Fruit fly (Drosophila melanogaster): ENCODE measurements around the gene IntS2.
A peak's percentile ranks its signal among the peaks of the same experiment; 100 is the strongest.

Gene IntS2

dm6 chrX:17683506-17683858 lies 26.9 kb upstream of the IntS2 start:
- TF ChIP-seq CG32006 (GFP tag; optimal IDR thresholded peaks at IDR 0.05) (no peak), CG15336 (GFP tag; IDR thresholded peaks at IDR 0.05) (no peak), Sox102F (GFP tag; optimal IDR thresholded peaks at IDR 0.05) (no peak), CG8632 (GFP tag; optimal IDR thresholded peaks at IDR 0.05) (no peak), Eip78C (GFP tag) (no peak), Met (GFP tag; optimal IDR thresholded peaks at IDR 0.05) (no peak), achi (GFP tag; optimal IDR thresholded peaks at IDR 0.05) (no peak), CG1621 (tag; optimal IDR thresholded peaks at IDR 0.05) (no peak), Sox15 (GFP tag; optimal IDR thresholded peaks at IDR 0.05) (no peak), cyc (GFP tag; optimal IDR thresholded peaks at IDR 0.05) (no peak), Hr4 (GFP tag; optimal IDR thresholded peaks at IDR 0.05) (no peak), CG4318 (GFP tag; optimal IDR thresholded peaks at IDR 0.05) (no peak), Hr38 (GFP tag; optimal IDR thresholded peaks at IDR 0.05) (no peak), CG8319 (GFP tag; optimal IDR thresholded peaks at IDR 0.05) (no peak), salr (GFP tag; optimal IDR thresholded peaks at IDR 0.05) (no peak), CG3032 (tag; optimal IDR thresholded peaks at IDR 0.05) (no peak), CG10631 (GFP tag; optimal IDR thresholded peaks at IDR 0.05) (no peak)

- TF ChIP-seq CG8319 (GFP tag; optimal IDR thresholded peaks at IDR 0.05): peak; percentile 91
- peak; percentile 94 for TF ChIP-seq Met (GFP tag; optimal IDR thresholded peaks at IDR 0.05)
- peak; percentile 88 for TF ChIP-seq Sox15 (GFP tag; optimal IDR thresholded peaks at IDR 0.05)
- peak; percentile 92 for TF ChIP-seq CG8632 (GFP tag; optimal IDR thresholded peaks at IDR 0.05)
- peak; percentile 85 for TF ChIP-seq dac (GFP tag; optimal IDR thresholded peaks at IDR 0.05)
- peak; percentile 79 for TF ChIP-seq CG11902 (GFP tag; optimal IDR thresholded peaks at IDR 0.05)
- TF ChIP-seq salr (GFP tag; optimal IDR thresholded peaks at IDR 0.05): peak; percentile 80 to 91
- peak; percentile 98 for TF ChIP-seq CG8119 (GFP tag; IDR thresholded peaks at IDR 0.05)
- peak; percentile 95 for TF ChIP-seq CG15336 (GFP tag; IDR thresholded peaks at IDR 0.05)
- TF ChIP-seq Lpt (GFP tag; optimal IDR thresholded peaks at IDR 0.05): peak; percentile 94
- peak; percentile 95 for TF ChIP-seq Smox (GFP tag; optimal IDR thresholded peaks at IDR 0.05)
- TF ChIP-seq CG11294 (GFP tag; IDR thresholded peaks at IDR 0.05): peak; percentile 89
- TF ChIP-seq CG1621 (tag; optimal IDR thresholded peaks at IDR 0.05): peak; percentile 86
- TF ChIP-seq fkh (GFP tag; optimal IDR thresholded peaks at IDR 0.05): no peak
- peak; percentile 91 for TF ChIP-seq CG11762 (GFP tag; optimal IDR thresholded peaks at IDR 0.05; ENCODE audit: insufficient read depth)
- peak; percentile 91 for TF ChIP-seq CG31627 (GFP tag; optimal IDR thresholded peaks at IDR 0.05)
- peak; percentile 96 for TF ChIP-seq net (GFP tag; optimal IDR thresholded peaks at IDR 0.05)
- TF ChIP-seq CG6808 (GFP tag; optimal IDR thresholded peaks at IDR 0.05): peak; percentile 94
- peak; percentile 91 for TF ChIP-seq cyc (GFP tag; optimal IDR thresholded peaks at IDR 0.05)
- peak; percentile 90 for TF ChIP-seq CG9139 (GFP tag; optimal IDR thresholded peaks at IDR 0.05)
- peak; percentile 92 for TF ChIP-seq Eip93F (GFP tag; optimal IDR thresholded peaks at IDR 0.05)
- TF ChIP-seq Eip75B (GFP tag; optimal IDR thresholded peaks at IDR 0.05): peak; percentile 95
- TF ChIP-seq OdsH (GFP tag; optimal IDR thresholded peaks at IDR 0.05): peak; percentile 94
- peak; percentile 84 for TF ChIP-seq CG4318 (GFP tag; optimal IDR thresholded peaks at IDR 0.05)
- peak; percentile 92 for TF ChIP-seq CG6854 (GFP tag; optimal IDR thresholded peaks at IDR 0.05)
- peak; percentile 85 for TF ChIP-seq Ets96B (tag; optimal IDR thresholded peaks at IDR 0.05)
- TF ChIP-seq CG3919 (GFP tag; optimal IDR thresholded peaks at IDR 0.05): peak; percentile 96
- TF ChIP-seq achi (GFP tag; optimal IDR thresholded peaks at IDR 0.05): peak; percentile 92
- TF ChIP-seq CG7368 (GFP tag; optimal IDR thresholded peaks at IDR 0.05): peak; percentile 88
- TF ChIP-seq fd85E (GFP tag; optimal IDR thresholded peaks at IDR 0.05): peak; percentile 76
- TF ChIP-seq CG6276 (GFP tag; optimal IDR thresholded peaks at IDR 0.05): peak; percentile 93
- peak; percentile 97 for TF ChIP-seq CG6163 (GFP tag; IDR thresholded peaks at IDR 0.05)
- peak; percentile 97 to 98 for TF ChIP-seq ss (GFP tag; optimal IDR thresholded peaks at IDR 0.05)
- TF ChIP-seq svp (GFP tag): peak; percentile 97
- TF ChIP-seq eg (GFP tag; IDR thresholded peaks at IDR 0.05): peak; percentile 96
- TF ChIP-seq CG6792 (GFP tag; optimal IDR thresholded peaks at IDR 0.05): peak; percentile 96
- peak; percentile 94 for TF ChIP-seq lz (GFP tag; optimal IDR thresholded peaks at IDR 0.05)
- TF ChIP-seq Eip78C (GFP tag): peak; percentile 99
- TF ChIP-seq dsx (GFP tag; optimal IDR thresholded peaks at IDR 0.05; ENCODE audit: poor library complexity, severe bottlenecking): peak; percentile 99
- peak; percentile 93 for TF ChIP-seq Hr4 (GFP tag; optimal IDR thresholded peaks at IDR 0.05)
- TF ChIP-seq topi (GFP tag; optimal IDR thresholded peaks at IDR 0.05): peak; percentile 96
- peak; percentile 95 for TF ChIP-seq pdm3 (GFP tag; optimal IDR thresholded peaks at IDR 0.05)
Measured at dm6 chrX:17682745-17683505, 26.3 kb upstream of the IntS2 start.

Data from whole organism, prepupa.